Fruit fly (Drosophila melanogaster) whole organism, embryonic: ENCODE results near the gene Crz.
A peak's percentile ranks its signal among the peaks of the same experiment; 100 is the strongest.

Experiments
- Atf3 ChIP-seq: fragments of 200-800 bp; sonication (Bioruptor generic); optimal IDR thresholded peaks from 3 replicates; lab custom pipeline; 2016; ENCODE audit warnings: missing biosample characterization, missing genetic modification characterization
- Atf6 ChIP-seq: fragments of 200-800 bp; sonication (Bioruptor generic); IDR thresholded peaks from 2 replicates; pipeline ENCODE4 v1.3.6; 2022; ENCODE audit warnings: missing biosample characterization, missing genetic modification characterization
- B-H1 ChIP-seq: fragments of 200-800 bp; sonication (Bioruptor generic); IDR thresholded peaks from 3 replicates; pipeline ENCODE4 v1.3.6; 2022; ENCODE audit warnings: missing biosample characterization, missing genetic modification characterization
- B-H2 ChIP-seq: fragments of 200-800 bp; sonication (Bioruptor generic); optimal IDR thresholded peaks from 2 replicates; lab custom pipeline; 2018; ENCODE audit warnings: missing biosample characterization, mild to moderate bottlenecking, missing genetic modification characterization
- CG10209 ChIP-seq: fragments of 200-800 bp; sonication (Bioruptor generic); optimal IDR thresholded peaks from 3 replicates; lab custom pipeline; 2017; ENCODE audit warnings: missing biosample characterization, mild to moderate bottlenecking, missing genetic modification characterization, missing genetic modification reagents
- CG10959 ChIP-seq: fragments of 200-800 bp; sonication (Bioruptor generic); IDR thresholded peaks from 2 replicates; pipeline ENCODE4 v1.3.6; 2022; ENCODE audit warnings: missing biosample characterization, missing genetic modification characterization
- CG11456 ChIP-seq: fragments of 200-800 bp; sonication (Bioruptor generic); IDR thresholded peaks from 3 replicates; pipeline ENCODE4 v1.3.6; 2022; ENCODE audit warnings: missing biosample characterization, missing genetic modification characterization
- CG11504 ChIP-seq: fragments of 200-800 bp; sonication (Bioruptor generic); optimal IDR thresholded peaks from 3 replicates; lab custom pipeline; 2019; ENCODE audit warnings: missing biosample characterization, mild to moderate bottlenecking, missing genetic modification characterization, moderate library complexity
- CG12659 ChIP-seq: fragments of 200-800 bp; sonication (Bioruptor generic); optimal IDR thresholded peaks from 3 replicates; lab custom pipeline; 2017; ENCODE audit warnings: mild to moderate bottlenecking, missing biosample characterization, missing genetic modification reagents, missing genetic modification characterization
- CG13123 ChIP-seq: fragments of 200-800 bp; sonication (Bioruptor generic); optimal IDR thresholded peaks from 2 replicates; lab custom pipeline; 2016; ENCODE audit warnings: missing biosample characterization, missing genetic modification characterization
- CG13894 ChIP-seq: fragments of 200-800 bp; sonication (Bioruptor generic); optimal IDR thresholded peaks from 3 replicates; lab custom pipeline; 2018; ENCODE audit warnings: missing biosample characterization, mild to moderate bottlenecking, missing genetic modification characterization, moderate library complexity
- CG15601 ChIP-seq: fragments of 200-800 bp; sonication (Bioruptor generic); optimal IDR thresholded peaks from 3 replicates; lab custom pipeline; 2019; ENCODE audit warnings: missing biosample characterization, mild to moderate bottlenecking, missing genetic modification characterization, moderate library complexity
- CG34224 ChIP-seq: fragments of 200-800 bp; sonication (Bioruptor generic); IDR thresholded peaks from 3 replicates; pipeline ENCODE4 v1.3.6; 2022; ENCODE audit warnings: missing biosample characterization, missing genetic modification characterization; ENCODE audit not compliant: partially characterized antibody
- CG3847 ChIP-seq: fragments of 200-800 bp; sonication (Bioruptor generic); IDR thresholded peaks from 2 replicates; pipeline ENCODE4 v1.3.6; 2022; ENCODE audit warnings: missing biosample characterization, missing genetic modification characterization
- CG5245 ChIP-seq: fragments of 200-800 bp; sonication (Bioruptor generic); optimal IDR thresholded peaks from 3 replicates; lab custom pipeline; 2016; ENCODE audit warnings: missing biosample characterization, missing genetic modification characterization
- CG7786 ChIP-seq: fragments of 200-800 bp; sonication (Bioruptor generic); optimal IDR thresholded peaks from 2 replicates; lab custom pipeline; 2016; ENCODE audit warnings: missing biosample characterization, missing genetic modification characterization
- CG7928 ChIP-seq: fragments of 200-800 bp; sonication (Bioruptor generic); optimal IDR thresholded peaks from 2 replicates; lab custom pipeline; 2017; ENCODE audit warnings: missing biosample characterization, mild to moderate bottlenecking, missing genetic modification characterization
- CG7987 ChIP-seq: fragments of 200-800 bp; sonication (Bioruptor generic); optimal IDR thresholded peaks from 2 replicates; lab custom pipeline; 2018; ENCODE audit warnings: missing biosample characterization, mild to moderate bottlenecking, missing genetic modification characterization, moderate library complexity
- CG8290 ChIP-seq, 3 experiments: fragments of 200-800 bp; sonication (Bioruptor generic); optimal IDR thresholded peaks; 2 replicates each; lab custom pipeline; 2016 to 2019; ENCODE audit warnings: missing biosample characterization in 3 of 3, missing genetic modification characterization in 3 of 3, mild to moderate bottlenecking in 2 of 3, moderate library complexity in 1 of 3
- CG8359 ChIP-seq: fragments of 200-800 bp; sonication (Bioruptor generic); optimal IDR thresholded peaks from 2 replicates; lab custom pipeline; 2017; ENCODE audit warnings: missing biosample characterization, mild to moderate bottlenecking, missing genetic modification characterization, borderline replicate concordance
- CG8765 ChIP-seq: fragments of 200-800 bp; sonication (Bioruptor generic); IDR thresholded peaks from 2 replicates; pipeline ENCODE4 v1.3.6; 2022; ENCODE audit warnings: missing biosample characterization, missing genetic modification characterization
- Dek ChIP-seq: fragments of 200-800 bp; sonication (Bioruptor generic); optimal IDR thresholded peaks from 3 replicates; lab custom pipeline; 2019; ENCODE audit warnings: missing biosample characterization, mild to moderate bottlenecking, missing genetic modification characterization, moderate library complexity
- Jarid2 ChIP-seq: fragments of 200-800 bp; sonication (Bioruptor generic); optimal IDR thresholded peaks from 3 replicates; lab custom pipeline; 2017; ENCODE audit warnings: mild to moderate bottlenecking, missing biosample characterization, missing genetic modification reagents, missing genetic modification characterization
- Med ChIP-seq: fragments of 200-800 bp; sonication (Bioruptor generic); peaks from one replicate; lab custom pipeline; 2016; ENCODE audit warnings: missing biosample characterization, missing genetic modification characterization, mild to moderate bottlenecking, inconsistent platforms, moderate library complexity
- Oaz ChIP-seq: fragments of 200-800 bp; sonication (Bioruptor generic); IDR thresholded peaks from 2 replicates; pipeline ENCODE4 v1.3.6; 2022; ENCODE audit warnings: missing biosample characterization, missing genetic modification characterization
- Poxn ChIP-seq: fragments of 200-800 bp; sonication (Bioruptor generic); IDR thresholded peaks from 2 replicates; pipeline ENCODE4 v1.3.6; 2022; ENCODE audit warnings: missing biosample characterization, missing genetic modification characterization
- Ravus ChIP-seq: fragments of 200-800 bp; sonication (Bioruptor generic); IDR thresholded peaks from 2 replicates; pipeline ENCODE4 v1.3.6; 2022; ENCODE audit warnings: missing biosample characterization, missing genetic modification characterization
- Sox100B ChIP-seq: fragments of 200-800 bp; sonication (Bioruptor generic); optimal IDR thresholded peaks from 3 replicates; lab custom pipeline; 2018; ENCODE audit warnings: missing biosample characterization, mild to moderate bottlenecking, missing genetic modification characterization
- Xrp1 ChIP-seq: fragments of 200-800 bp; sonication (Bioruptor generic); IDR thresholded peaks from 2 replicates; pipeline ENCODE4 v1.3.6; 2022; ENCODE audit warnings: missing biosample characterization, missing genetic modification characterization
- ac ChIP-seq: fragments of 200-800 bp; sonication (Bioruptor generic); optimal IDR thresholded peaks from 3 replicates; lab custom pipeline; 2017; ENCODE audit warnings: missing biosample characterization, mild to moderate bottlenecking, missing genetic modification characterization
- az2 ChIP-seq: fragments of 200-800 bp; sonication (Bioruptor generic); optimal IDR thresholded peaks from 3 replicates; lab custom pipeline; 2016; ENCODE audit warnings: missing biosample characterization, missing genetic modification characterization
- cad ChIP-seq: fragments of >200 bp; optimal IDR thresholded peaks from 2 replicates; lab custom pipeline; 2017; ENCODE audit warnings: missing biosample characterization, missing genetic modification characterization
- chif ChIP-seq, 2 experiments: fragments of 200-800 bp; sonication (Bioruptor generic); optimal IDR thresholded peaks; 3 replicates each; lab custom pipeline; 2016; ENCODE audit warnings: missing biosample characterization in 2 of 2, missing genetic modification characterization in 2 of 2
- corto ChIP-seq: fragments of 200-800 bp; sonication (Bioruptor generic); optimal IDR thresholded peaks from 2 replicates; lab custom pipeline; 2016; ENCODE audit warnings: missing biosample characterization, mild to moderate bottlenecking, missing genetic modification characterization, moderate library complexity
- ewg ChIP-seq: fragments of 200-800 bp; sonication (Bioruptor generic); optimal IDR thresholded peaks from 3 replicates; lab custom pipeline; 2017; ENCODE audit warnings: mild to moderate bottlenecking, missing biosample characterization, missing genetic modification reagents, missing genetic modification characterization
- eyg ChIP-seq: fragments of 200-800 bp; sonication (Bioruptor generic); optimal IDR thresholded peaks from 3 replicates; lab custom pipeline; 2016; ENCODE audit warnings: missing biosample characterization, missing genetic modification characterization
- gce ChIP-seq: fragments of 200-800 bp; sonication (Bioruptor generic); IDR thresholded peaks from 3 replicates; pipeline ENCODE4 v1.3.6; 2022; ENCODE audit warnings: missing biosample characterization, missing genetic modification characterization
- gem ChIP-seq: fragments of 200-800 bp; sonication (Bioruptor generic); optimal IDR thresholded peaks from 2 replicates; lab custom pipeline; 2019; ENCODE audit warnings: missing biosample characterization, mild to moderate bottlenecking, missing genetic modification characterization, moderate library complexity
- hkb ChIP-seq, 2 experiments: fragments of 200-800 bp in 1 of 2; fragments of >200 bp in 1 of 2; sonication (Bioruptor generic) in 1 of 2; IDR thresholded peaks in 1 of 2; optimal IDR thresholded peaks in 1 of 2; 2 replicates each; pipeline versions ENCODE4 v1.3.6 to Lab custom; 2017 to 2022; ENCODE audit warnings: missing biosample characterization in 1 of 2, missing genetic modification characterization in 1 of 2
- mld ChIP-seq: fragments of 200-800 bp; sonication (Bioruptor generic); IDR thresholded peaks from 3 replicates; pipeline ENCODE4 v1.3.6; 2022; ENCODE audit warnings: missing biosample characterization, missing genetic modification characterization; ENCODE audit not compliant: partially characterized antibody
- nau ChIP-seq: fragments of 200-800 bp; sonication (Bioruptor generic); optimal IDR thresholded peaks from 3 replicates; lab custom pipeline; 2017; ENCODE audit warnings: missing biosample characterization, mild to moderate bottlenecking, missing genetic modification characterization, missing genetic modification reagents
- odd ChIP-seq: fragments of 200-800 bp; sonication (Bioruptor generic); optimal IDR thresholded peaks from 2 replicates; lab custom pipeline; 2017; ENCODE audit warnings: missing biosample characterization, mild to moderate bottlenecking, missing genetic modification characterization
- onecut ChIP-seq: fragments of 200-800 bp; sonication (Bioruptor generic); IDR thresholded peaks from 2 replicates; pipeline ENCODE4 v1.3.6; 2022; ENCODE audit warnings: missing biosample characterization, missing genetic modification characterization
- org-1 ChIP-seq: fragments of 200-800 bp; sonication (Bioruptor generic); optimal IDR thresholded peaks from 2 replicates; lab custom pipeline; 2017; ENCODE audit warnings: missing biosample characterization, missing genetic modification characterization
- p53 ChIP-seq: fragments of 200-800 bp; sonication (Bioruptor generic); optimal IDR thresholded peaks from 2 replicates; lab custom pipeline; 2016; ENCODE audit warnings: missing biosample characterization, missing genetic modification characterization
- sim ChIP-seq: fragments of 200-800 bp; sonication (Bioruptor generic); IDR thresholded peaks from 2 replicates; pipeline ENCODE4 v1.3.6; 2022; ENCODE audit warnings: missing biosample characterization, missing genetic modification characterization
- sqz ChIP-seq: fragments of 200-800 bp; sonication (Bioruptor generic); optimal IDR thresholded peaks from 3 replicates; lab custom pipeline; 2018; ENCODE audit warnings: missing biosample characterization, mild to moderate bottlenecking, missing genetic modification characterization
- ssp ChIP-seq: fragments of 200-800 bp; sonication (Bioruptor generic); IDR thresholded peaks from 2 replicates; pipeline ENCODE4 v1.3.6; 2022; ENCODE audit warnings: missing biosample characterization, missing genetic modification characterization
- stwl ChIP-seq: fragments of 200-800 bp; sonication (Bioruptor generic); optimal IDR thresholded peaks from 3 replicates; lab custom pipeline; 2018; ENCODE audit warnings: missing biosample characterization, mild to moderate bottlenecking, missing genetic modification characterization, moderate library complexity

Crz gene

dm6 chr3R:14283754-14284421, 30.8 kb upstream of the Crz start (continued):
- no peak for TF ChIP-seq hkb (optimal IDR thresholded peaks at IDR 0.05; lab: Kevin White, UChicago)
- TF ChIP-seq hkb (GFP tag; IDR thresholded peaks at IDR 0.05; lab: Robert Waterston, UW): no peak
- peak; percentile 94 to 97 for TF ChIP-seq chif (GFP tag; optimal IDR thresholded peaks at IDR 0.05; lab: Kevin White, UChicago)
- TF ChIP-seq onecut (GFP tag; lab: Robert Waterston, UW): peak; percentile 96
- TF ChIP-seq ewg (GFP tag; lab: Kevin White, UChicago): peak; percentile 96
- peak; percentile 97 for TF ChIP-seq odd (GFP tag; lab: Kevin White, UChicago)
- peak; percentile 94 for TF ChIP-seq B-H2
- peak; percentile 91 for TF ChIP-seq CG7786 (GFP tag; lab: Kevin White, UChicago)
- peak; percentile 57 for TF ChIP-seq eyg (GFP tag; lab: Kevin White, UChicago)
- TF ChIP-seq CG7928 (GFP tag; lab: Kevin White, UChicago): peak; percentile 83
- TF ChIP-seq az2 (GFP tag; lab: Kevin White, UChicago): peak; percentile 99
- TF ChIP-seq ac (GFP tag; lab: Kevin White, UChicago): peak; percentile 89
- TF ChIP-seq Jarid2 (GFP tag; lab: Kevin White, UChicago): peak; percentile 94
- TF ChIP-seq cad (GFP tag; lab: Kevin White, UChicago): no peak
- no peak for TF ChIP-seq CG34224 (GFP tag; lab: Robert Waterston, UW)
- peak; percentile 95 for TF ChIP-seq CG13894
- TF ChIP-seq sim (GFP tag; lab: Robert Waterston, UW): no peak
- peak; percentile 92 for TF ChIP-seq Atf3 (GFP tag; lab: Kevin White, UChicago)
- peak; percentile 99 for TF ChIP-seq CG12659
- TF ChIP-seq org-1 (GFP tag; lab: Kevin White, UChicago): peak; percentile 97
- TF ChIP-seq gce (GFP tag; lab: Robert Waterston, UW): no peak
- peak; percentile 99 for TF ChIP-seq Dek (tag; lab: Kevin White, UChicago)
- TF ChIP-seq CG8359 (GFP tag; lab: Kevin White, UChicago): peak; percentile 89
- no peak for TF ChIP-seq mld (GFP tag; lab: Robert Waterston, UW)
- TF ChIP-seq CG7987 (GFP tag; lab: Kevin White, UChicago): peak; percentile 96
- peak; percentile 51 for TF ChIP-seq p53 (GFP tag; lab: Kevin White, UChicago)
- peak; percentile 99 for TF ChIP-seq gem
- TF ChIP-seq CG13123: peak; percentile 97
- peak; percentile 46 for TF ChIP-seq stwl (tag; lab: Kevin White, UChicago)
- TF ChIP-seq CG11504: peak; percentile 98
- TF ChIP-seq CG5245 (GFP tag; lab: Kevin White, UChicago): peak; percentile 98
- no peak for TF ChIP-seq CG3847 (GFP tag; lab: Robert Waterston, UW)
- peak; percentile 98 for TF ChIP-seq Sox100B (GFP tag; lab: Kevin White, UChicago)
- no peak for TF ChIP-seq CG10959 (GFP tag; lab: Robert Waterston, UW)
- peak; percentile 99 for TF ChIP-seq CG10209 (GFP tag; lab: Kevin White, UChicago)
- TF ChIP-seq sqz: peak; percentile 96
- no peak for TF ChIP-seq CG11456
- peak; percentile 93 for TF ChIP-seq corto (GFP tag; lab: Kevin White, UChicago)
- TF ChIP-seq Ravus (GFP tag; lab: Robert Waterston, UW): no peak
- no peak for TF ChIP-seq CG8765 (GFP tag; lab: Robert Waterston, UW)
- TF ChIP-seq Xrp1: no peak
- no peak for TF ChIP-seq ssp
- peak; percentile 95 for TF ChIP-seq CG8290 (GFP tag; optimal IDR thresholded peaks at IDR 0.05; lab: Kevin White, UChicago)
- TF ChIP-seq CG8290 (tag; optimal IDR thresholded peaks at IDR 0.05; lab: Kevin White, UChicago): peak; percentile 83 to 98
- peak; percentile 98 for TF ChIP-seq CG15601 (tag; lab: Kevin White, UChicago)
- no peak for TF ChIP-seq Oaz (GFP tag; lab: Robert Waterston, UW)
- TF ChIP-seq Atf6 (GFP tag; lab: Robert Waterston, UW): no peak
- no peak for TF ChIP-seq Poxn (GFP tag; lab: Robert Waterston, UW)
- peak; percentile 98 for TF ChIP-seq nau
- TF ChIP-seq Med: peak; percentile 99
- TF ChIP-seq B-H1 (GFP tag; lab: Robert Waterston, UW): no peak
